Fruit fly (Drosophila melanogaster) whole organism, embryonic: ENCODE measurements around the gene Indy.
A peak's percentile ranks its signal among the peaks of the same experiment; 100 is the strongest.

Experiments used
- Adf1 ChIP-seq: fragments of 200-800 bp; sonication (Bioruptor generic); IDR thresholded peaks from 2 replicates; pipeline ENCODE4 v1.3.6; 2022; ENCODE audit warnings: missing biosample characterization, missing genetic modification characterization
- Aef1 ChIP-seq: fragments of 200-800 bp; sonication (Bioruptor generic); IDR thresholded peaks from 3 replicates; pipeline ENCODE4 v1.3.6; 2022; ENCODE audit warnings: missing biosample characterization, missing genetic modification characterization
- Awh ChIP-seq: fragments of 200-800 bp; sonication (Bioruptor generic); IDR thresholded peaks from 2 replicates; pipeline ENCODE4, ENCODE4 v1.3.6; 2022; ENCODE audit warnings: missing biosample characterization, missing genetic modification characterization
- B-H2 ChIP-seq: fragments of 200-800 bp; sonication (Bioruptor generic); optimal IDR thresholded peaks from 2 replicates; lab custom pipeline; 2018; ENCODE audit warnings: missing biosample characterization, mild to moderate bottlenecking, missing genetic modification characterization
- Bdp1 ChIP-seq: fragments of 200-800 bp; sonication (Bioruptor generic); optimal IDR thresholded peaks from 3 replicates; lab custom pipeline; 2016; ENCODE audit warnings: missing biosample characterization, missing genetic modification characterization
- Bgb ChIP-seq: fragments of 200-800 bp; sonication (Bioruptor generic); IDR thresholded peaks from 2 replicates; pipeline ENCODE4 v1.3.6; 2022; ENCODE audit warnings: missing biosample characterization, missing genetic modification characterization; ENCODE audit not compliant: partially characterized antibody
- CG1024 ChIP-seq: fragments of 200-800 bp; sonication (Bioruptor generic); IDR thresholded peaks from 2 replicates; pipeline ENCODE4 v1.3.6; 2022; ENCODE audit warnings: missing biosample characterization, missing genetic modification characterization
- CG10462 ChIP-seq: fragments of 200-800 bp; sonication (Bioruptor generic); optimal IDR thresholded peaks from 2 replicates; lab custom pipeline; 2016; ENCODE audit warnings: missing biosample characterization, missing genetic modification characterization
- CG12071 ChIP-seq: fragments of 200-800 bp; sonication (Bioruptor generic); optimal IDR thresholded peaks from 3 replicates; lab custom pipeline; 2018; ENCODE audit warnings: missing biosample characterization, mild to moderate bottlenecking, missing genetic modification characterization
- CG12219 ChIP-seq: fragments of 200-800 bp; sonication (Bioruptor generic); optimal IDR thresholded peaks from 3 replicates; lab custom pipeline; 2018; ENCODE audit warnings: missing biosample characterization, mild to moderate bottlenecking, missing genetic modification characterization
- CG12236 ChIP-seq: fragments of 200-800 bp; sonication (Bioruptor generic); optimal IDR thresholded peaks from 2 replicates; lab custom pipeline; 2016; ENCODE audit warnings: missing biosample characterization, missing genetic modification characterization
- CG13424 ChIP-seq: fragments of 200-800 bp; sonication (Bioruptor generic); optimal IDR thresholded peaks from 2 replicates; lab custom pipeline; 2019; ENCODE audit warnings: missing biosample characterization, mild to moderate bottlenecking, missing genetic modification characterization, moderate library complexity
- CG15601 ChIP-seq: fragments of 200-800 bp; sonication (Bioruptor generic); optimal IDR thresholded peaks from 3 replicates; lab custom pipeline; 2019; ENCODE audit warnings: missing biosample characterization, mild to moderate bottlenecking, missing genetic modification characterization, moderate library complexity
- CG1647 ChIP-seq: fragments of 200-800 bp; sonication (Bioruptor generic); optimal IDR thresholded peaks from 3 replicates; lab custom pipeline; 2016; ENCODE audit warnings: missing biosample characterization, missing genetic modification characterization
- CG16863 ChIP-seq: fragments of 200-800 bp; sonication (Bioruptor generic); optimal IDR thresholded peaks from 3 replicates; lab custom pipeline; 2016; ENCODE audit warnings: missing biosample characterization, missing genetic modification characterization
- CG17359 ChIP-seq: fragments of 200-800 bp; sonication (Bioruptor generic); optimal IDR thresholded peaks from 3 replicates; lab custom pipeline; 2018; ENCODE audit warnings: missing biosample characterization, mild to moderate bottlenecking, missing genetic modification characterization, moderate library complexity
- CG17802 ChIP-seq: fragments of 200-800 bp; sonication (Bioruptor generic); optimal IDR thresholded peaks from 2 replicates; lab custom pipeline; 2018; ENCODE audit warnings: missing biosample characterization, mild to moderate bottlenecking, missing genetic modification characterization, moderate library complexity
- CG3407 ChIP-seq: fragments of 200-800 bp; sonication (Bioruptor generic); optimal IDR thresholded peaks from 2 replicates; lab custom pipeline; 2018; ENCODE audit warnings: missing biosample characterization, mild to moderate bottlenecking, missing genetic modification characterization
- CG34376 ChIP-seq: fragments of 200-800 bp; sonication (Bioruptor generic); optimal IDR thresholded peaks from 2 replicates; lab custom pipeline; 2018; ENCODE audit warnings: missing biosample characterization, mild to moderate bottlenecking, missing genetic modification characterization
- CG4404 ChIP-seq: fragments of 200-800 bp; sonication (Bioruptor generic); IDR thresholded peaks from 2 replicates; pipeline ENCODE4 v1.3.6; 2022; ENCODE audit warnings: missing biosample characterization, missing genetic modification characterization
- CG6791 ChIP-seq: fragments of 200-800 bp; sonication (Bioruptor generic); IDR thresholded peaks from 3 replicates; pipeline ENCODE4 v1.3.6; 2022; ENCODE audit warnings: missing biosample characterization, missing genetic modification characterization; ENCODE audit not compliant: partially characterized antibody
- CG7963 ChIP-seq: fragments of 200-800 bp; sonication (Bioruptor generic); IDR thresholded peaks from 3 replicates; pipeline ENCODE4 v1.3.6; 2022; ENCODE audit warnings: missing biosample characterization, missing genetic modification characterization; ENCODE audit not compliant: partially characterized antibody
- CG8281 ChIP-seq: fragments of 200-800 bp; sonication (Bioruptor generic); optimal IDR thresholded peaks from 2 replicates; lab custom pipeline; 2018; ENCODE audit warnings: missing biosample characterization, mild to moderate bottlenecking, missing genetic modification characterization, moderate library complexity
- CG8290 ChIP-seq, 3 experiments: fragments of 200-800 bp; sonication (Bioruptor generic); optimal IDR thresholded peaks; 2 replicates each; lab custom pipeline; 2016 to 2019; ENCODE audit warnings: missing biosample characterization in 3 of 3, missing genetic modification characterization in 3 of 3, mild to moderate bottlenecking in 2 of 3, moderate library complexity in 1 of 3
- Dbx ChIP-seq: fragments of 200-800 bp; sonication (Bioruptor generic); IDR thresholded peaks from 3 replicates; pipeline ENCODE4 v1.3.6; 2022; ENCODE audit warnings: missing biosample characterization, missing genetic modification characterization
- Eip74EF ChIP-seq, 2 experiments: fragments of 200-800 bp in 1 of 2; fragments of >200 bp in 1 of 2; sonication (Bioruptor generic) in 1 of 2; optimal IDR thresholded peaks; 2 replicates each; lab custom pipeline; 2017 to 2019; ENCODE audit warnings: missing biosample characterization in 2 of 2, missing genetic modification characterization in 2 of 2, mild to moderate bottlenecking in 1 of 2, moderate library complexity in 1 of 2
- HmgZ ChIP-seq: fragments of 200-800 bp; sonication (Bioruptor generic); optimal IDR thresholded peaks from 2 replicates; lab custom pipeline; 2018; ENCODE audit warnings: missing biosample characterization, mild to moderate bottlenecking, missing genetic modification characterization
- Hr3 ChIP-seq: fragments of 200-800 bp; sonication (Bioruptor generic); optimal IDR thresholded peaks from 3 replicates; lab custom pipeline; 2016; ENCODE audit warnings: missing biosample characterization, missing genetic modification characterization
- Hr51 ChIP-seq, 2 experiments: fragments of 200-800 bp; sonication (Bioruptor generic); optimal IDR thresholded peaks; 2 replicates in 1 of 2; 3 replicates in 1 of 2; lab custom pipeline; 2016 to 2018; ENCODE audit warnings: missing biosample characterization in 2 of 2, missing genetic modification characterization in 2 of 2, mild to moderate bottlenecking in 1 of 2, moderate library complexity in 1 of 2
- Hsf ChIP-seq: fragments of 200-800 bp; sonication (Bioruptor generic); optimal IDR thresholded peaks from 3 replicates; lab custom pipeline; 2016; ENCODE audit warnings: missing biosample characterization, missing genetic modification characterization
- Mad ChIP-seq: fragments of 200-800 bp; sonication (Bioruptor generic); optimal IDR thresholded peaks from 2 replicates; lab custom pipeline; 2016; ENCODE audit warnings: missing biosample characterization, missing genetic modification characterization
- Scr ChIP-seq: fragments of 200-800 bp; sonication (Bioruptor generic); IDR thresholded peaks from 2 replicates; pipeline ENCODE4 v1.3.6; 2022; ENCODE audit warnings: missing biosample characterization, missing genetic modification characterization; ENCODE audit not compliant: partially characterized antibody
- Sox102F ChIP-seq: fragments of 200-800 bp; sonication (Bioruptor generic); optimal IDR thresholded peaks from 2 replicates; lab custom pipeline; 2018; ENCODE audit warnings: missing biosample characterization, mild to moderate bottlenecking, missing genetic modification characterization, moderate library complexity
- Stat92E ChIP-seq, 3 experiments: fragments of >200 bp in 2 of 3; fragments of 200-800 bp in 1 of 3; sonication (Bioruptor generic) in 1 of 3; optimal IDR thresholded peaks; 2 replicates each; lab custom pipeline; 2017 to 2019; ENCODE audit warnings: missing biosample characterization in 3 of 3, missing genetic modification characterization in 3 of 3, mild to moderate bottlenecking in 1 of 3, moderate library complexity in 1 of 3
- Vsx1 ChIP-seq: fragments of 200-800 bp; sonication (Bioruptor generic); optimal IDR thresholded peaks from 2 replicates; lab custom pipeline; 2017; ENCODE audit warnings: missing biosample characterization, mild to moderate bottlenecking, missing genetic modification characterization, missing genetic modification reagents
- ac ChIP-seq: fragments of 200-800 bp; sonication (Bioruptor generic); optimal IDR thresholded peaks from 3 replicates; lab custom pipeline; 2017; ENCODE audit warnings: missing biosample characterization, mild to moderate bottlenecking, missing genetic modification characterization
- btn ChIP-seq: fragments of 200-800 bp; sonication (Bioruptor generic); optimal IDR thresholded peaks from 2 replicates; lab custom pipeline; 2016; ENCODE audit warnings: missing biosample characterization, missing genetic modification characterization
- dm ChIP-seq: fragments of 200-800 bp; sonication (Bioruptor generic); optimal IDR thresholded peaks from 3 replicates; lab custom pipeline; 2016; ENCODE audit warnings: missing biosample characterization, missing genetic modification characterization
- gsb ChIP-seq: fragments of 200-800 bp; sonication (Bioruptor generic); IDR thresholded peaks from 2 replicates; pipeline ENCODE4 v1.3.6; 2022; ENCODE audit warnings: missing biosample characterization, missing genetic modification characterization
- pita ChIP-seq: fragments of 200-800 bp; sonication (Bioruptor generic); optimal IDR thresholded peaks from 2 replicates; lab custom pipeline; 2017; ENCODE audit warnings: missing biosample characterization, mild to moderate bottlenecking, missing genetic modification characterization
- pnt ChIP-seq: fragments of 200-800 bp; sonication (Bioruptor generic); optimal IDR thresholded peaks from 3 replicates; lab custom pipeline; 2016; ENCODE audit warnings: missing biosample characterization, missing genetic modification characterization
- ranshi ChIP-seq: fragments of 200-800 bp; sonication (Bioruptor generic); IDR thresholded peaks from 2 replicates; pipeline ENCODE4 v1.3.6; 2022; ENCODE audit warnings: missing biosample characterization, missing genetic modification characterization
- tll ChIP-seq, 2 experiments: fragments of 200-800 bp in 1 of 2; fragments of >200 bp in 1 of 2; sonication (Bioruptor generic) in 1 of 2; optimal IDR thresholded peaks; 2 replicates each; lab custom pipeline; 2017 to 2019; ENCODE audit warnings: missing biosample characterization in 2 of 2, missing genetic modification characterization in 2 of 2, mild to moderate bottlenecking in 1 of 2, moderate library complexity in 1 of 2
- trh ChIP-seq: fragments of 200-800 bp; sonication (Bioruptor generic); optimal IDR thresholded peaks from 2 replicates; lab custom pipeline; 2016; ENCODE audit warnings: missing biosample characterization, missing genetic modification characterization
- ttk ChIP-seq: fragments of 200-800 bp; sonication (Bioruptor generic); IDR thresholded peaks from 2 replicates; pipeline ENCODE4 v2.1.2; 2022; ENCODE audit warnings: missing biosample characterization, missing genetic modification characterization
- tup ChIP-seq: fragments of 200-800 bp; sonication (Bioruptor generic); optimal IDR thresholded peaks from 2 replicates; lab custom pipeline; 2016; ENCODE audit warnings: missing biosample characterization, mild to moderate bottlenecking, missing genetic modification characterization, moderate library complexity
- tx ChIP-seq: fragments of 200-800 bp; sonication (Bioruptor generic); optimal IDR thresholded peaks from 2 replicates; lab custom pipeline; 2016; ENCODE audit warnings: missing biosample characterization, missing genetic modification characterization
- unc-4 ChIP-seq: fragments of 200-800 bp; sonication (Bioruptor generic); IDR thresholded peaks from 2 replicates; pipeline ENCODE4 v1.3.6; 2022; ENCODE audit warnings: missing biosample characterization, missing genetic modification characterization; ENCODE audit not compliant: partially characterized antibody

Indy gene

DNA sequence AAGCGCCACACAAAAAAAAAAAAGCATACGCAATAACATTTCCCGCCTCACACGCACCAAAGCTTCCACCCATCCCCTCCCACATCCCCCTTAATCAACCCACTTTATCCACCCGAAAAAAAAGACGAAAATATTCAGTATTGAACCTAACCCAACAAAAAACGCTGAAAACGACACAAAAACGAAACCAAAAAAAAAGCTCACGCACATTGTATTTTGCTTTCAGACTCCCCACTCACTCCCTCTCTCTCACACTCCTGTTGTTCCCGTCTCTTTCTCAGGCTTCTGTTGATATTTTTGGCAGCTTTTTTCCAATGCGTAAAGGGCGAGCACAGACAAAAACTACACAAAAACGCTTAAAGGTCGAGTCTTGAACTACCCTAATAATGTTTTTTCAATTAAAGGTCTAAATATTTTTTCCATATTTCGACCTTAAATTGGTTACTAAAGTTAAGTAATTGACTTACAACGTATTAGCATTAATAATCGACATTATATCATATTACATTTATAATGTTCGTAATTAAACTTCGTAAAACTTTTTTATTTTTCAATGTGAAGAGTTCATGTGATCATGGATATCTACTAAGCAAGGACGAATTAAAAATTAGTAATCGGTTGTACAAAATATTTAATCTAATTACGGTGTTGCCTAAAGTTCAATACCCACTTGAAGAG lies 59.5 kb downstream of the Indy start (continued):
- TF ChIP-seq Stat92E (GFP tag; optimal IDR thresholded peaks at IDR 0.05; lab: Kevin White, UChicago) (no peak), CG34376 (peak; percentile 71), CG12236 (no peak), pnt (GFP tag; lab: Kevin White, UChicago) (no peak), CG8281 (tag; lab: Kevin White, UChicago) (no peak), CG12219 (GFP tag; lab: Kevin White, UChicago) (peak; percentile 14), Adf1 (peak; percentile 60; the same call in 1 of the 2 replicates), Eip74EF (GFP tag; optimal IDR thresholded peaks at IDR 0.05; lab: Kevin White, UChicago) (peak in 1 of 2 experiments; percentile 66), Aef1 (GFP tag; lab: Robert Waterston, UW) (peak; percentile 25; the same call in 1 of the 3 replicates), dm (peak; percentile 4), pita (GFP tag; lab: Kevin White, UChicago) (no peak), gsb (GFP tag; lab: Robert Waterston, UW) (0 out of 2 replicates have a peak, but pooled peaks have one; percentile 9), CG1024 (no peak), Hsf (GFP tag; lab: Kevin White, UChicago) (peak; percentile 62), CG16863 (no peak), Bgb (peak; percentile 44; the same call in 1 of the 2 replicates), CG12071 (GFP tag; lab: Kevin White, UChicago) (peak; percentile 17), tx (GFP tag; lab: Kevin White, UChicago) (no peak), CG8290 (GFP tag; optimal IDR thresholded peaks at IDR 0.05; lab: Kevin White, UChicago) (no peak), CG8290 (tag; optimal IDR thresholded peaks at IDR 0.05; lab: Kevin White, UChicago) (no peak), ac (GFP tag; lab: Kevin White, UChicago) (no peak), trh (GFP tag; lab: Kevin White, UChicago) (no peak), btn (no peak), CG17802 (no peak), CG6791 (GFP tag; lab: Robert Waterston, UW) (no peak), CG1647 (no peak), Dbx (GFP tag; lab: Robert Waterston, UW) (no peak; the same call in 1 of the 3 replicates), tup (GFP tag; lab: Kevin White, UChicago) (no peak), CG4404 (GFP tag; lab: Robert Waterston, UW) (no peak), Hr3 (GFP tag; lab: Kevin White, UChicago) (peak; percentile 5), Awh (GFP tag; lab: Robert Waterston, UW) (no peak), Bdp1 (GFP tag; lab: Kevin White, UChicago) (no peak), Scr (GFP tag; lab: Robert Waterston, UW) (no peak; the same call in 1 of the 2 replicates), ranshi (GFP tag; lab: Robert Waterston, UW) (no peak), CG7963 (GFP tag; lab: Robert Waterston, UW) (no peak), Vsx1 (no peak), unc-4 (GFP tag; lab: Robert Waterston, UW) (no peak), Sox102F (GFP tag; lab: Kevin White, UChicago) (peak; percentile 86), HmgZ (no peak), CG3407 (GFP tag; lab: Kevin White, UChicago) (no peak), CG10462 (GFP tag; lab: Kevin White, UChicago) (no peak), tll (GFP tag; optimal IDR thresholded peaks at IDR 0.05; lab: Kevin White, UChicago) (no peak), B-H2 (peak; percentile 52), CG13424 (peak; percentile 83), CG15601 (tag; lab: Kevin White, UChicago) (no peak), ttk (GFP tag; lab: Robert Waterston, UW) (no peak), Hr51 (GFP tag; optimal IDR thresholded peaks at IDR 0.05; lab: Kevin White, UChicago) (peak in 1 of 2 experiments; percentile 92), Mad (GFP tag; lab: Kevin White, UChicago) (no peak), CG17359 (tag; lab: Kevin White, UChicago) (peak; percentile 78)
